Fruit fly (Drosophila melanogaster): ENCODE results near the gene Atg1.
A peak's percentile ranks its signal among the peaks of the same experiment; 100 is the strongest.

Atg1 gene

dm6 chr3L:12806290-12806743 lies 1.4 kb upstream of the Atg1 start (continued):
- TF ChIP-seq lilli (GFP tag; optimal IDR thresholded peaks at IDR 0.05), result peak; percentile 33
- TF ChIP-seq YL-1 (GFP tag; optimal IDR thresholded peaks at IDR 0.05), result peak; percentile 80
- TF ChIP-seq klu (GFP tag; IDR thresholded peaks at IDR 0.05), result no peak
- TF ChIP-seq bsh (GFP tag; optimal IDR thresholded peaks at IDR 0.05), result peak in 1 of 2 experiments; percentile 65
- TF ChIP-seq CG11093 (GFP tag; IDR thresholded peaks at IDR 0.05), result no peak
- TF ChIP-seq HmgD (GFP tag; optimal IDR thresholded peaks at IDR 0.05), result no peak
- TF ChIP-seq CG17361 (GFP tag; IDR thresholded peaks at IDR 0.05), result peak; percentile 47; the same call in 1 of the 3 replicates
- TF ChIP-seq CG12236 (GFP tag; optimal IDR thresholded peaks at IDR 0.05), result no peak
- peak; percentile 41 for TF ChIP-seq CG10147 (GFP tag; optimal IDR thresholded peaks at IDR 0.05)
- no peak for TF ChIP-seq CG4854 (GFP tag; optimal IDR thresholded peaks at IDR 0.05)
- TF ChIP-seq CG1233 (GFP tag; optimal IDR thresholded peaks at IDR 0.05), result peak; percentile 41
- TF ChIP-seq Hr78 (GFP tag; optimal IDR thresholded peaks at IDR 0.05), result no peak
- peak; percentile 61 for TF ChIP-seq CG10543 (GFP tag; optimal IDR thresholded peaks at IDR 0.05)
- no peak for TF ChIP-seq CG14050 (GFP tag; IDR thresholded peaks at IDR 0.05)
- TF ChIP-seq Deaf1 (tag; optimal IDR thresholded peaks at IDR 0.05), result peak; percentile 15
- peak; percentile 61; the same call in 1 of the 2 replicates for TF ChIP-seq stc (GFP tag; IDR thresholded peaks at IDR 0.05)
- TF ChIP-seq CG17912 (GFP tag; optimal IDR thresholded peaks at IDR 0.05), result no peak
- TF ChIP-seq CG11247 (GFP tag; IDR thresholded peaks at IDR 0.05), result no peak
- no peak for TF ChIP-seq Bteb2 (GFP tag; optimal IDR thresholded peaks at IDR 0.05)
- no peak for TF ChIP-seq Usf (GFP tag; optimal IDR thresholded peaks at IDR 0.05)
- TF ChIP-seq nau (GFP tag; optimal IDR thresholded peaks at IDR 0.05), result no peak
- no peak for TF ChIP-seq esg (GFP tag; conservative IDR thresholded peaks at IDR 0.05)
- TF ChIP-seq Doc2 (GFP tag; IDR thresholded peaks at IDR 0.05), result no peak
- no peak for TF ChIP-seq knrl (GFP tag; IDR thresholded peaks at IDR 0.05; ENCODE audit: partially characterized antibody)
- TF ChIP-seq CG12299 (tag; optimal IDR thresholded peaks at IDR 0.05), result peak; percentile 68
- TF ChIP-seq unpg (GFP tag; optimal IDR thresholded peaks at IDR 0.05), result peak; percentile 68
- TF ChIP-seq Doc3 (GFP tag; IDR thresholded peaks at IDR 0.05; ENCODE audit: partially characterized antibody), result no peak
- peak; percentile 95; the same call in 3 of the 4 replicates for TF ChIP-seq chinmo (GFP tag; IDR thresholded peaks at IDR 0.05; ENCODE audit: partially characterized antibody)
- TF ChIP-seq CG9609 (GFP tag; optimal IDR thresholded peaks at IDR 0.05), result no peak
- no peak for TF ChIP-seq ERR (GFP tag; optimal IDR thresholded peaks at IDR 0.05)
- no peak; the same call in 1 of the 2 replicates for TF ChIP-seq Scr (GFP tag; IDR thresholded peaks at IDR 0.05; ENCODE audit: partially characterized antibody)
- peak; percentile 28 for TF ChIP-seq MESR4 (GFP tag; optimal IDR thresholded peaks at IDR 0.05)
- TF ChIP-seq h (optimal IDR thresholded peaks at IDR 0.05), result no peak
- TF ChIP-seq CG1602 (GFP tag; optimal IDR thresholded peaks at IDR 0.05), result peak; percentile 20
- TF ChIP-seq HLHmδ (GFP tag; optimal IDR thresholded peaks at IDR 0.05), result no peak
- no peak for TF ChIP-seq ash1 (GFP tag; optimal IDR thresholded peaks at IDR 0.05)
- TF ChIP-seq Hey (tag; optimal IDR thresholded peaks at IDR 0.05), result no peak
- TF ChIP-seq CG5245 (GFP tag; optimal IDR thresholded peaks at IDR 0.05), result peak; percentile 21
- TF ChIP-seq CTCF (GFP tag; optimal IDR thresholded peaks at IDR 0.05), result peak; percentile 7
- peak; percentile 61 for TF ChIP-seq CG10979 (tag; optimal IDR thresholded peaks at IDR 0.05)
- TF ChIP-seq CG3847 (GFP tag; IDR thresholded peaks at IDR 0.05), result no peak
- peak in 1 of 2 experiments; percentile 58 for TF ChIP-seq Pdp1 (GFP tag; optimal IDR thresholded peaks at IDR 0.05)
- no peak for TF ChIP-seq CG16779 (GFP tag; IDR thresholded peaks at IDR 0.05)
- no peak for TF ChIP-seq CG5953 (GFP tag; IDR thresholded peaks at IDR 0.05)
- peak; percentile 40 for TF ChIP-seq CG30403 (GFP tag; optimal IDR thresholded peaks at IDR 0.05)
- no peak for TF ChIP-seq fd64A (GFP tag; optimal IDR thresholded peaks at IDR 0.05)
- TF ChIP-seq CG2875 (GFP tag; optimal IDR thresholded peaks at IDR 0.05), result no peak
- no peak for TF ChIP-seq CG8290 (GFP tag; optimal IDR thresholded peaks at IDR 0.05)
- TF ChIP-seq CG8290 (tag; optimal IDR thresholded peaks at IDR 0.05), result peak in 1 of 2 experiments; percentile 39
- peak in 1 of 2 experiments; percentile 60 for TF ChIP-seq dpn (GFP tag; optimal IDR thresholded peaks at IDR 0.05)
- no peak for TF ChIP-seq ab (GFP tag; optimal IDR thresholded peaks at IDR 0.05)

Measured in whole organism, embryonic.